Fruit fly (Drosophila melanogaster) whole organism, pupa: Measurements from ENCODE around the gene sqz.

Experiments used
- CG12605 ChIP-seq: fragments of 200-800 bp; sonication (Bioruptor generic); IDR thresholded peaks from 2 replicates; pipeline ENCODE4 v1.3.6; 2022; ENCODE audit warnings: missing biosample characterization, missing genetic modification characterization
- CG13204 ChIP-seq: fragments of 200-800 bp; sonication (Bioruptor generic); optimal IDR thresholded peaks from 2 replicates; lab custom pipeline; 2018; ENCODE audit warnings: missing biosample characterization, mild to moderate bottlenecking, missing genetic modification characterization, moderate library complexity
- CG32121 ChIP-seq: fragments of 200-800 bp; sonication (Bioruptor generic); IDR thresholded peaks from 2 replicates; pipeline ENCODE4 v1.3.6; 2022; ENCODE audit warnings: missing biosample characterization, missing genetic modification characterization
- CG4496 ChIP-seq: fragments of 200-800 bp; sonication (Bioruptor generic); IDR thresholded peaks from 3 replicates; pipeline ENCODE4 v1.3.6; 2022; ENCODE audit warnings: missing biosample characterization, missing genetic modification characterization
- CG8301 ChIP-seq: fragments of 200-800 bp; sonication (Bioruptor generic); optimal IDR thresholded peaks from 2 replicates; lab custom pipeline; 2018; ENCODE audit warnings: missing biosample characterization, mild to moderate bottlenecking, missing genetic modification characterization

dm6 chr3R:19181214-19181613 lies 17.2 kb downstream of the sqz start:
- TF ChIP-seq CG12605 (GFP tag; lab: Robert Waterston, UW) (no peak), CG4496 (GFP tag; lab: Robert Waterston, UW) (0 out of 3 replicates have a peak, but pooled peaks have one; percentile 27), CG32121 (GFP tag; lab: Robert Waterston, UW) (peak; percentile 73; the same call in 1 of the 2 replicates), CG8301 (tag; lab: Kevin White, UChicago) (peak; percentile 83), CG13204 (GFP tag; lab: Kevin White, UChicago) (peak; percentile 29)
